Worm (Caenorhabditis elegans) whole organism, L4 larva: ENCODE measurements around the gene F47B8.10.

ENCODE experiments used
- F10B5.3 ChIP-seq: sonication (generic microtip); optimal IDR thresholded peaks from 2 replicates; lab custom pipeline; 2016; ENCODE audit warnings: mild to moderate bottlenecking, missing genetic modification characterization, missing compliant biosample characterization
- T20F7.1 ChIP-seq: fragments of 200-800 bp; sonication (Bioruptor generic); optimal IDR thresholded peaks from 2 replicates; lab custom pipeline; 2018; ENCODE audit warnings: mild to moderate bottlenecking, missing genetic modification characterization, missing compliant biosample characterization
- T26A8.4 ChIP-seq: fragments of 200-800 bp; sonication (Bioruptor generic); IDR thresholded peaks from 2 replicates; pipeline ENCODE4 v1.3.6; 2022; ENCODE audit warnings: missing genetic modification characterization, missing compliant biosample characterization
- Y48G9A.11 ChIP-seq: fragments of 200-800 bp; sonication (Bioruptor generic); IDR thresholded peaks from 2 replicates; pipeline ENCODE4 v1.3.6; 2022; ENCODE audit warnings: missing genetic modification reagents, missing genetic modification characterization, missing compliant biosample characterization
- ZK337.2 ChIP-seq: fragments of 200-800 bp; sonication (Bioruptor generic); IDR thresholded peaks from 2 replicates; pipeline ENCODE4 v1.3.6; 2022; ENCODE audit warnings: missing genetic modification reagents, missing genetic modification characterization, missing compliant biosample characterization
- aha-1 ChIP-seq: fragments of 150-350 bp; peaks from one replicate; lab custom pipeline; 2014; ENCODE audit warnings: missing biosample characterization, missing genetic modification characterization
- arid-1 ChIP-seq: fragments of 200-800 bp; sonication (Bioruptor generic); conservative IDR thresholded peaks from 2 replicates; pipeline ENCODE4 v1.3.6; 2022; ENCODE audit warnings: missing genetic modification reagents, missing genetic modification characterization, missing compliant biosample characterization
- ceh-28 ChIP-seq: fragments of 150-350 bp; optimal IDR thresholded peaks from 2 replicates; lab custom pipeline; 2014; ENCODE audit warnings: missing biosample characterization, missing genetic modification reagents, missing genetic modification characterization
- ceh-32 ChIP-seq: sonication (generic microtip); optimal IDR thresholded peaks from 2 replicates; lab custom pipeline; 2016; ENCODE audit warnings: mild to moderate bottlenecking, missing genetic modification characterization, missing compliant biosample characterization; ENCODE audit not compliant: poor library complexity
- ceh-62 ChIP-seq: sonication (generic microtip); optimal IDR thresholded peaks from 2 replicates; lab custom pipeline; 2017; ENCODE audit warnings: missing biosample characterization, missing genetic modification characterization
- ceh-82 ChIP-seq: sonication (generic microtip); optimal IDR thresholded peaks from 2 replicates; lab custom pipeline; 2017; ENCODE audit warnings: missing biosample characterization, missing genetic modification characterization
- cey-2 ChIP-seq: sonication (generic microtip); optimal IDR thresholded peaks from 3 replicates; lab custom pipeline; 2017; ENCODE audit warnings: missing genetic modification characterization, mild to moderate bottlenecking, missing compliant biosample characterization, antibody characterized with exemption, borderline replicate concordance; ENCODE audit not compliant: insufficient read depth
- duxl-1 ChIP-seq: sonication (generic microtip); optimal IDR thresholded peaks from 2 replicates; lab custom pipeline; 2016; ENCODE audit warnings: mild to moderate bottlenecking, missing genetic modification characterization, moderate library complexity, missing compliant biosample characterization; ENCODE audit not compliant: poor library complexity
- dve-1 ChIP-seq: sonication (generic microtip); optimal IDR thresholded peaks from 2 replicates; lab custom pipeline; 2017; ENCODE audit warnings: antibody characterized with exemption, mild to moderate bottlenecking, missing genetic modification characterization, missing compliant biosample characterization; ENCODE audit not compliant: insufficient read depth
- hlh-30 ChIP-seq: sonication (generic microtip); optimal IDR thresholded peaks from 2 replicates; lab custom pipeline; 2017; ENCODE audit warnings: antibody characterized with exemption, mild to moderate bottlenecking, missing genetic modification characterization, missing compliant biosample characterization; ENCODE audit not compliant: insufficient read depth
- lin-29 ChIP-seq: fragments of 200-800 bp; sonication (Bioruptor generic); IDR thresholded peaks from 2 replicates; pipeline ENCODE4 v1.3.6; 2022; ENCODE audit warnings: missing genetic modification reagents, missing genetic modification characterization, missing compliant biosample characterization
- lin-38 ChIP-seq: fragments of 200-800 bp; sonication (Bioruptor generic); IDR thresholded peaks from 2 replicates; pipeline ENCODE4 v1.3.6; 2022; ENCODE audit warnings: missing genetic modification reagents, missing genetic modification characterization, missing compliant biosample characterization
- madf-9 ChIP-seq: fragments of 200-800 bp; sonication (Bioruptor generic); conservative IDR thresholded peaks from 2 replicates; pipeline ENCODE4 v1.3.6; 2022; ENCODE audit warnings: missing genetic modification reagents, missing genetic modification characterization, missing compliant biosample characterization
- mxl-3 ChIP-seq: fragments of 200-800 bp; sonication (Bioruptor generic); optimal IDR thresholded peaks from 2 replicates; lab custom pipeline; 2018; ENCODE audit warnings: mild to moderate bottlenecking, missing genetic modification characterization, missing compliant biosample characterization
- nhr-11 ChIP-seq: fragments of 150-350 bp; optimal IDR thresholded peaks from 2 replicates; lab custom pipeline; 2014; ENCODE audit warnings: missing biosample characterization, missing genetic modification characterization
- nhr-25 ChIP-seq: sonication (generic microtip); optimal IDR thresholded peaks from 2 replicates; lab custom pipeline; 2017; ENCODE audit warnings: missing genetic modification characterization, mild to moderate bottlenecking, missing compliant biosample characterization, antibody characterized with exemption, moderate library complexity, borderline replicate concordance; ENCODE audit not compliant: insufficient read depth
- nhr-41 ChIP-seq: fragments of 200-800 bp; sonication (Bioruptor generic); IDR thresholded peaks from 2 replicates; pipeline ENCODE4 v1.3.6; 2022; ENCODE audit warnings: missing genetic modification reagents, missing genetic modification characterization, missing compliant biosample characterization
- nhr-6 ChIP-seq: fragments of 150-350 bp; optimal IDR thresholded peaks from 2 replicates; lab custom pipeline; 2014; ENCODE audit warnings: missing biosample characterization, missing genetic modification characterization
- pqm-1 ChIP-seq: sonication (generic microtip); optimal IDR thresholded peaks from 2 replicates; lab custom pipeline; 2017; ENCODE audit warnings: missing biosample characterization, missing genetic modification characterization
- sdz-12 ChIP-seq: fragments of 200-800 bp; sonication (Bioruptor generic); optimal IDR thresholded peaks from 2 replicates; lab custom pipeline; 2018; ENCODE audit warnings: mild to moderate bottlenecking, missing genetic modification characterization, missing compliant biosample characterization
- unc-62 ChIP-seq, 3 experiments: fragments of 150-350 bp in 1 of 3; sonication (generic microtip); optimal IDR thresholded peaks in 2 of 3; peaks in 1 of 3; 1 replicate in 1 of 3; 2 replicates in 2 of 3; lab custom pipeline; 2014 to 2017; ENCODE audit warnings: missing biosample characterization in 3 of 3, missing genetic modification characterization in 3 of 3, missing genetic modification reagents in 3 of 3, missing genotype in 1 of 3
- zfp-3 ChIP-seq: fragments of 200-800 bp; sonication (Bioruptor generic); conservative IDR thresholded peaks from 2 replicates; pipeline ENCODE4 v1.3.6; 2022; ENCODE audit warnings: missing genetic modification reagents, missing genetic modification characterization, missing compliant biosample characterization
- zip-11 ChIP-seq: fragments of 200-800 bp; sonication (Bioruptor generic); IDR thresholded peaks from 2 replicates; pipeline ENCODE4 v1.3.6; 2022; ENCODE audit warnings: missing genetic modification characterization, missing compliant biosample characterization

Gene F47B8.10

ce11 chrV:14341672-14342071 lies at the start of gene F47B8.10:
TSS of gene F47B8.10 (plus strand) at chrV:14341972.
- TF ChIP-seq ceh-32 (tag; lab: Kevin White, UChicago) (no peak), zip-11 (GFP tag; lab: Robert Waterston, UW) (no peak), T26A8.4 (GFP tag; lab: Robert Waterston, UW) (no peak), unc-62 (GFP tag; optimal IDR thresholded peaks at IDR 0.05 in 1 of 2; lab: Kevin White, UChicago) (peak in 1 of 2 experiments; percentile 79), unc-62 (tag; optimal IDR thresholded peaks at IDR 0.05; lab: Kevin White, UChicago) (no peak), Y48G9A.11 (GFP tag; lab: Robert Waterston, UW) (no peak), ZK337.2 (GFP tag; lab: Robert Waterston, UW) (no peak), nhr-11 (tag; lab: Kevin White, UChicago) (no peak), F10B5.3 (tag; lab: Kevin White, UChicago) (no peak)

- TF ChIP-seq unc-62 (GFP tag; optimal IDR thresholded peaks at IDR 0.05 in 1 of 2; lab: Kevin White, UChicago) (no peak), unc-62 (tag; optimal IDR thresholded peaks at IDR 0.05; lab: Kevin White, UChicago) (no peak), aha-1 (tag; lab: Kevin White, UChicago) (peak; percentile 4)
Observed at ce11 chrV:14293667-14294194, 48.0 kb upstream of the F47B8.10 start, which contains the start of gene F14D7.2. TSS of gene F14D7.2 (minus strand) at chrV:14293717.

- TF ChIP-seq ceh-62 (tag; lab: Kevin White, UChicago) (no peak), duxl-1 (tag; lab: Kevin White, UChicago) (no peak), sdz-12 (no peak), nhr-41 (GFP tag; lab: Robert Waterston, UW) (no peak), nhr-25 (tag; lab: Kevin White, UChicago) (no peak), arid-1 (GFP tag; lab: Robert Waterston, UW) (no peak), aha-1 (tag; lab: Kevin White, UChicago) (no peak)
Observed at ce11 chrV:14294396-14294795, 47.4 kb upstream of the F47B8.10 start, which contains the start of gene F14D7.9. TSS of gene F14D7.9 (plus strand) at chrV:14294696.

- TF ChIP-seq lin-38 (GFP tag; lab: Robert Waterston, UW) = no peak
- no peak for TF ChIP-seq nhr-6 (tag; lab: Kevin White, UChicago)
- no peak for TF ChIP-seq unc-62 (GFP tag; optimal IDR thresholded peaks at IDR 0.05 in 1 of 2; lab: Kevin White, UChicago)
- TF ChIP-seq unc-62 (tag; optimal IDR thresholded peaks at IDR 0.05; lab: Kevin White, UChicago) = no peak
- TF ChIP-seq cey-2 = no peak
- no peak for TF ChIP-seq ceh-82
- no peak for TF ChIP-seq hlh-30 (tag; lab: Kevin White, UChicago)
- TF ChIP-seq dve-1 = no peak
- no peak for TF ChIP-seq ceh-32 (tag; lab: Kevin White, UChicago)
- no peak for TF ChIP-seq ceh-28
- TF ChIP-seq nhr-41 (GFP tag; lab: Robert Waterston, UW) = no peak
- no peak for TF ChIP-seq mxl-3 (GFP tag; lab: Kevin White, UChicago)
- no peak for TF ChIP-seq lin-29 (GFP tag; lab: Robert Waterston, UW)
Observed at ce11 chrV:14296499-14296898, 45.3 kb upstream of the F47B8.10 start, which contains the start of gene F14D7.3. TSS of gene F14D7.3 (plus strand) at chrV:14296799.

ce11 chrV:14299569-14300064 lies 42.2 kb upstream of the F47B8.10 start, which contains the start of the genes spig-3 and F14D7.12:
TSS of gene spig-3 (minus strand) at chrV:14299669.
TSS of gene F14D7.12 (plus strand) at chrV:14300014.
- TF ChIP-seq F10B5.3 (tag; lab: Kevin White, UChicago) = no peak
- TF ChIP-seq arid-1 (GFP tag; lab: Robert Waterston, UW) = no peak
- TF ChIP-seq madf-9 = no peak
- no peak for TF ChIP-seq pqm-1 (tag; lab: Kevin White, UChicago)

ce11 chrV:14301076-14301475 lies 40.7 kb upstream of the F47B8.10 start, which contains the start of gene F14D7.6:
TSS of gene F14D7.6 (plus strand) at chrV:14301413.
- TF ChIP-seq madf-9 (no peak), zfp-3 (GFP tag; lab: Robert Waterston, UW) (no peak), pqm-1 (tag; lab: Kevin White, UChicago) (peak; percentile 41), T20F7.1 (GFP tag; lab: Kevin White, UChicago) (no peak), nhr-25 (tag; lab: Kevin White, UChicago) (no peak)
